In the genomic region with DNA sequence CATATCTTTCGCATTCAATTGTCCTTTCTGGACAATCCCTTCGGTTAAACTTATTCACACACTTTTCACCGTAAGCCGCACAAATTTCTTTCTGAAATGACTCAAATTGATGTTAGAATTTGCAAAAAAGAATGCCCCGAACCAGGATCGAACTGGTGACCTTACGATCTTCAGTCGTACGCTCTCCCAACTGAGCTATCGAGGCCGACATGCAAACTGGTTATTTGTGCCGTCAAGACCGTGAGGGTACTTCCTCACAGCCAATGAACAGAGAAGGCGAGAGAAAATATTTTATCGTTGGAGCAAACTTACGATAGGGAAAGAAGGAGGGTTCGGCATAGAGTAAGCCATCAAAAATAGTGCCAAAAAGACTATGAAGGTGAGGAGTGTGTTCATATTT, we compare ENCODE assay signal across 5 worm cellular contexts.
TF ChIP-seq lines count a peak whose summit lies in the region.

No protein-coding gene starts in this region.

TF ChIP-seq in whole organism, L1 larva, 84 proteins besides CTCF, POLR2A, EP300 and RAD21 (continues in another document):
- TF ChIP-seq tbx-2 (tag; optimal IDR thresholded peaks at IDR 0.05; lab: Kevin White, UChicago) (peak; percentile 21), ceh-88 (GFP tag; IDR thresholded peaks at IDR 0.05; lab: Robert Waterston, UW) (no peak), sox-4 (tag; optimal IDR thresholded peaks at IDR 0.05; lab: Kevin White, UChicago) (no peak), unc-130 (tag; optimal IDR thresholded peaks at IDR 0.05; lab: Kevin White, UChicago) (peak; percentile 8), ceh-63 (GFP tag; optimal IDR thresholded peaks at IDR 0.05; lab: Kevin White, UChicago) (no peak), nhr-20 (tag; optimal IDR thresholded peaks at IDR 0.05; lab: Kevin White, UChicago) (peak; percentile 48), jun-1 (tag; optimal IDR thresholded peaks at IDR 0.05; lab: Kevin White, UChicago) (no peak), lsy-2 (tag; optimal IDR thresholded peaks at IDR 0.05; lab: Kevin White, UChicago) (peak; percentile 0 to 40), pqm-1 (tag; optimal IDR thresholded peaks at IDR 0.05; lab: Kevin White, UChicago) (no peak), efl-1 (optimal IDR thresholded peaks at IDR 0.05; lab: Kevin White, UChicago) (peak; percentile 20 to 45), efl-1 (GFP tag; optimal IDR thresholded peaks at IDR 0.05 in 1 of 2; lab: Kevin White, UChicago) (peak in 1 of 2 experiments; percentile 82), fkh-10 (GFP tag; optimal IDR thresholded peaks at IDR 0.05; lab: Kevin White, UChicago) (no peak), lin-14 (GFP tag; optimal IDR thresholded peaks at IDR 0.05; lab: Kevin White, UChicago) (peak; percentile 38), ces-1 (GFP tag; optimal IDR thresholded peaks at IDR 0.05; lab: Kevin White, UChicago) (no peak), irx-1 (tag; optimal IDR thresholded peaks at IDR 0.05; lab: Kevin White, UChicago) (no peak), swsn-7 (tag; optimal IDR thresholded peaks at IDR 0.05; lab: Kevin White, UChicago) (peak; percentile 56), fkh-4 (tag; optimal IDR thresholded peaks at IDR 0.05; lab: Kevin White, UChicago; ENCODE audit: borderline replicate concordance) (no peak)

TF ChIP-seq in whole organism, L3 larva, 47 proteins besides CTCF, POLR2A, EP300 and RAD21:
- TF ChIP-seq tbx-2 (tag; optimal IDR thresholded peaks at IDR 0.05; lab: Kevin White, UChicago) (peak; percentile 16), sea-2 (GFP tag; optimal IDR thresholded peaks at IDR 0.05; lab: Kevin White, UChicago) (no peak), nfya-1 (tag; optimal IDR thresholded peaks at IDR 0.05; lab: Kevin White, UChicago; ENCODE audit: insufficient read depth) (peak; percentile 31), nhr-23 (tag; optimal IDR thresholded peaks at IDR 0.05; lab: Kevin White, UChicago) (peak; percentile 3), snpc-4 (tag; optimal IDR thresholded peaks at IDR 0.05; lab: Kevin White, UChicago) (peak; percentile 98), elt-3 (tag; optimal IDR thresholded peaks at IDR 0.05; lab: Kevin White, UChicago) (peak in 1 of 3 experiments; percentile 3), lin-15B (tag; optimal IDR thresholded peaks at IDR 0.05; lab: Kevin White, UChicago) (peak; percentile 17), zag-1 (tag; optimal IDR thresholded peaks at IDR 0.05; lab: Kevin White, UChicago) (no peak), elt-2 (tag; optimal IDR thresholded peaks at IDR 0.05; lab: Kevin White, UChicago) (peak; percentile 0)

TF ChIP-seq in whole organism, early embryonic, 17 proteins besides CTCF, POLR2A, EP300 and RAD21:
- TF ChIP-seq hmbx-1 (tag; optimal IDR thresholded peaks at IDR 0.05; lab: Kevin White, UChicago) = no peak
- no peak for TF ChIP-seq sea-1 (GFP tag; conservative IDR thresholded peaks at IDR 0.05; lab: Robert Waterston, UW)
- peak; percentile 30 for TF ChIP-seq ceh-13 (GFP tag; optimal IDR thresholded peaks at IDR 0.05; lab: Kevin White, UChicago)
- TF ChIP-seq tbx-11 (GFP tag; IDR thresholded peaks at IDR 0.05; lab: Robert Waterston, UW) = peak; percentile 45; the same call in 1 of the 2 replicates
- TF ChIP-seq ceh-36 (tag; optimal IDR thresholded peaks at IDR 0.05; lab: Kevin White, UChicago) = peak; percentile 53
- peak; percentile 83 for TF ChIP-seq pes-1 (GFP tag; IDR thresholded peaks at IDR 0.05; lab: Robert Waterston, UW)
- TF ChIP-seq tra-4 (tag; optimal IDR thresholded peaks at IDR 0.05; lab: Kevin White, UChicago) = no peak
- TF ChIP-seq scrt-1 (GFP tag; IDR thresholded peaks at IDR 0.05; lab: Robert Waterston, UW) = peak; percentile 74
- no peak for TF ChIP-seq ets-7 (tag; optimal IDR thresholded peaks at IDR 0.05; lab: Kevin White, UChicago)
- peak; percentile 44 for TF ChIP-seq F13C5.2 (tag; optimal IDR thresholded peaks at IDR 0.05; lab: Kevin White, UChicago)
- no peak for TF ChIP-seq aly-1 (tag; optimal IDR thresholded peaks at IDR 0.05; lab: Kevin White, UChicago)
- peak; percentile 72 for TF ChIP-seq B0310.2 (tag; optimal IDR thresholded peaks at IDR 0.05; lab: Kevin White, UChicago)
- TF ChIP-seq flt-1 (GFP tag; IDR thresholded peaks at IDR 0.05; lab: Robert Waterston, UW) = peak; percentile 73
- peak; percentile 41 for TF ChIP-seq hmg-4 (GFP tag; optimal IDR thresholded peaks at IDR 0.05; lab: Kevin White, UChicago)
- no peak for TF ChIP-seq hnd-1 (tag; optimal IDR thresholded peaks at IDR 0.05; lab: Kevin White, UChicago)
- peak; percentile 49; the same call in 1 of the 2 replicates for TF ChIP-seq tbx-37 (GFP tag; conservative IDR thresholded peaks at IDR 0.05; lab: Robert Waterston, UW)
- no peak for TF ChIP-seq ama-1 (optimal IDR thresholded peaks at IDR 0.05; lab: Kevin White, UChicago)

TF ChIP-seq in whole organism, midembryonic, 9 proteins besides CTCF, POLR2A, EP300 and RAD21:
- TF ChIP-seq cog-1 (tag; optimal IDR thresholded peaks at IDR 0.05; lab: Kevin White, UChicago) = no peak
- peak; percentile 48; the same call in 1 of the 2 replicates for TF ChIP-seq ztf-29 (GFP tag; IDR thresholded peaks at IDR 0.05; lab: Robert Waterston, UW)
- TF ChIP-seq klf-2 (GFP tag; conservative IDR thresholded peaks at IDR 0.05; lab: Robert Waterston, UW) = no peak
- TF ChIP-seq T22C8.4 (GFP tag; IDR thresholded peaks at IDR 0.05; lab: Robert Waterston, UW) = peak; percentile 44; the same call in 1 of the 2 replicates
- peak; percentile 77 for TF ChIP-seq ztf-23 (GFP tag; IDR thresholded peaks at IDR 0.05; lab: Robert Waterston, UW)
- TF ChIP-seq flt-1 (GFP tag; IDR thresholded peaks at IDR 0.05; lab: Robert Waterston, UW) = peak; percentile 86
- TF ChIP-seq tab-1 (GFP tag; IDR thresholded peaks at IDR 0.05; lab: Robert Waterston, UW) = peak; percentile 82
- TF ChIP-seq med-1 (GFP tag; optimal IDR thresholded peaks at IDR 0.05; lab: Kevin White, UChicago; ENCODE audit: insufficient read depth) = peak; percentile 2
- peak; percentile 34; the same call in 1 of the 2 replicates for TF ChIP-seq ref-1 (GFP tag; conservative IDR thresholded peaks at IDR 0.05; lab: Robert Waterston, UW)

TF ChIP-seq in whole organism, young adult, 124 proteins besides CTCF, POLR2A, EP300 and RAD21 (continues in another document):
- no peak for TF ChIP-seq C06A6.2 (GFP tag; conservative IDR thresholded peaks at IDR 0.05; lab: Robert Waterston, UW)
- TF ChIP-seq F22D6.2 (tag; optimal IDR thresholded peaks at IDR 0.05; lab: Kevin White, UChicago) = no peak
- no peak for TF ChIP-seq B0336.3 (GFP tag; IDR thresholded peaks at IDR 0.05; lab: Robert Waterston, UW)
- TF ChIP-seq lsl-1 (GFP tag; optimal IDR thresholded peaks at IDR 0.05; lab: Kevin White, UChicago) = peak; percentile 33
- peak; percentile 9 for TF ChIP-seq die-1 (tag; optimal IDR thresholded peaks at IDR 0.05; lab: Kevin White, UChicago)
- no peak for TF ChIP-seq let-526 (GFP tag; IDR thresholded peaks at IDR 0.05; lab: Robert Waterston, UW)
- TF ChIP-seq snpc-1.3 (tag; optimal IDR thresholded peaks at IDR 0.05; lab: Kevin White, UChicago; ENCODE audit: insufficient read depth) = no peak
- TF ChIP-seq hsf-1 (GFP tag; IDR thresholded peaks at IDR 0.05; lab: Robert Waterston, UW) = peak; percentile 65; the same call in 1 of the 2 replicates
- TF ChIP-seq ceh-100 (GFP tag; IDR thresholded peaks at IDR 0.05; lab: Robert Waterston, UW) = 0 out of 2 replicates have a peak, but pooled peaks have one; percentile 34
- no peak for TF ChIP-seq repo-1 (tag; optimal IDR thresholded peaks at IDR 0.05; lab: Kevin White, UChicago)
- peak; percentile 96 for TF ChIP-seq snpc-4 (GFP tag; optimal IDR thresholded peaks at IDR 0.05; lab: Kevin White, UChicago)
- TF ChIP-seq snpc-4 (tag; optimal IDR thresholded peaks at IDR 0.05; lab: Kevin White, UChicago) = peak; percentile 97 to 99 (median 98)
- no peak for TF ChIP-seq lin-26 (GFP tag; IDR thresholded peaks at IDR 0.05; lab: Robert Waterston, UW)
- no peak for TF ChIP-seq mes-4 (tag; optimal IDR thresholded peaks at IDR 0.05; lab: Kevin White, UChicago)
- TF ChIP-seq tbp1 (GFP tag; optimal IDR thresholded peaks at IDR 0.05; lab: Kevin White, UChicago) = peak; percentile 100
- TF ChIP-seq hrde-1 (tag; optimal IDR thresholded peaks at IDR 0.05; lab: Kevin White, UChicago; ENCODE audit: borderline replicate concordance) = no peak
- no peak for TF ChIP-seq mxl-1 (tag; optimal IDR thresholded peaks at IDR 0.05; lab: Kevin White, UChicago)
- TF ChIP-seq aptf-3 (GFP tag; IDR thresholded peaks at IDR 0.05; lab: Robert Waterston, UW) = no peak
- TF ChIP-seq chd-7 (tag; optimal IDR thresholded peaks at IDR 0.05; lab: Kevin White, UChicago) = no peak
- TF ChIP-seq nfya-1 (tag; optimal IDR thresholded peaks at IDR 0.05; lab: Kevin White, UChicago; ENCODE audit: borderline replicate concordance, insufficient read depth) = no peak
- TF ChIP-seq nfya-2 (GFP tag; IDR thresholded peaks at IDR 0.05; lab: Robert Waterston, UW) = no peak
- TF ChIP-seq athp-1 (tag; optimal IDR thresholded peaks at IDR 0.05; lab: Kevin White, UChicago) = peak; percentile 14
- TF ChIP-seq Y53F4B.3 (GFP tag; IDR thresholded peaks at IDR 0.05; lab: Robert Waterston, UW) = peak; percentile 52; the same call in 1 of the 2 replicates
- TF ChIP-seq rpc-1 (optimal IDR thresholded peaks at IDR 0.05; lab: Kevin White, UChicago) = peak; percentile 67
- peak; percentile 69 for TF ChIP-seq rpc-1 (tag; optimal IDR thresholded peaks at IDR 0.05; lab: Kevin White, UChicago)
- no peak for TF ChIP-seq hlh-26 (GFP tag; conservative IDR thresholded peaks at IDR 0.05; lab: Robert Waterston, UW)
- no peak for TF ChIP-seq ceh-58 (GFP tag; IDR thresholded peaks at IDR 0.05; lab: Robert Waterston, UW)
- no peak for TF ChIP-seq zfh-2 (GFP tag; conservative IDR thresholded peaks at IDR 0.05; lab: Robert Waterston, UW)
- no peak for TF ChIP-seq ceh-79 (tag; optimal IDR thresholded peaks at IDR 0.05; lab: Kevin White, UChicago)
- TF ChIP-seq sptf-2 (GFP tag; optimal IDR thresholded peaks at IDR 0.05; lab: Kevin White, UChicago) = no peak
- peak; percentile 96 for TF ChIP-seq snpc-3.4 (tag; optimal IDR thresholded peaks at IDR 0.05; lab: Kevin White, UChicago)
- TF ChIP-seq xnd-1 (tag; optimal IDR thresholded peaks at IDR 0.05; lab: Kevin White, UChicago) = no peak
- TF ChIP-seq F23B12.7 (tag; optimal IDR thresholded peaks at IDR 0.05; lab: Kevin White, UChicago; ENCODE audit: insufficient read depth) = peak; percentile 42
- no peak for TF ChIP-seq Y79H2A.3 (GFP tag; conservative IDR thresholded peaks at IDR 0.05; lab: Robert Waterston, UW)
- TF ChIP-seq sea-2 (GFP tag; IDR thresholded peaks at IDR 0.05; lab: Robert Waterston, UW) = no peak
- peak; percentile 66 for TF ChIP-seq hmg-1.2 (GFP tag; IDR thresholded peaks at IDR 0.05; lab: Robert Waterston, UW)
- peak; percentile 47 for TF ChIP-seq somi-1 (GFP tag; optimal IDR thresholded peaks at IDR 0.05; lab: Kevin White, UChicago)
- TF ChIP-seq nhr-90 (tag; optimal IDR thresholded peaks at IDR 0.05; lab: Kevin White, UChicago) = peak; percentile 2
- TF ChIP-seq sdz-38 (tag; optimal IDR thresholded peaks at IDR 0.05; lab: Kevin White, UChicago) = no peak
- no peak for TF ChIP-seq lin-35 (GFP tag; optimal IDR thresholded peaks at IDR 0.05; lab: Kevin White, UChicago)
